Worm (Caenorhabditis elegans) whole organism, midembryonic: ENCODE measurements around the gene T14B4.8.

Source experiments
- T22C8.4 ChIP-seq: fragments of 200-800 bp; sonication (Bioruptor generic); IDR thresholded peaks from 2 replicates; pipeline ENCODE4 v1.3.6; 2022; ENCODE audit warnings: missing genetic modification characterization, missing compliant biosample characterization
- cog-1 ChIP-seq: sonication (generic microtip); optimal IDR thresholded peaks from 2 replicates; lab custom pipeline; 2016; ENCODE audit warnings: missing genetic modification characterization, missing compliant biosample characterization
- flt-1 ChIP-seq: fragments of 200-800 bp; sonication (Bioruptor generic); IDR thresholded peaks from 2 replicates; pipeline ENCODE4 v1.3.6; 2022; ENCODE audit warnings: missing genetic modification characterization, missing compliant biosample characterization
- klf-2 ChIP-seq: fragments of 200-800 bp; sonication (Bioruptor generic); conservative IDR thresholded peaks from 2 replicates; pipeline ENCODE4 v1.3.6; 2022; ENCODE audit warnings: missing genetic modification reagents, missing genetic modification characterization, missing compliant biosample characterization
- med-1 ChIP-seq: sonication (generic microtip); optimal IDR thresholded peaks from 2 replicates; lab custom pipeline; 2017; ENCODE audit warnings: missing genetic modification characterization, mild to moderate bottlenecking, missing compliant biosample characterization, antibody characterized with exemption, missing genetic modification reagents; ENCODE audit not compliant: insufficient read depth
- ref-1 ChIP-seq: fragments of 200-800 bp; sonication (Bioruptor generic); conservative IDR thresholded peaks from 2 replicates; pipeline ENCODE4 v1.3.6; 2022; ENCODE audit warnings: missing genetic modification reagents, missing genetic modification characterization, missing compliant biosample characterization
- tab-1 ChIP-seq: fragments of 200-800 bp; sonication (Bioruptor generic); IDR thresholded peaks from 2 replicates; pipeline ENCODE4 v1.3.6; 2022; ENCODE audit warnings: missing genetic modification characterization, missing compliant biosample characterization
- ztf-23 ChIP-seq: fragments of 200-800 bp; sonication (Bioruptor generic); IDR thresholded peaks from 2 replicates; pipeline ENCODE4 v1.3.6; 2022; ENCODE audit warnings: missing genetic modification reagents, missing genetic modification characterization, missing compliant biosample characterization
- ztf-29 ChIP-seq: fragments of 200-800 bp; sonication (Bioruptor generic); IDR thresholded peaks from 2 replicates; pipeline ENCODE4 v1.3.6; 2022; ENCODE audit warnings: missing genetic modification reagents, missing genetic modification characterization, missing compliant biosample characterization

T14B4.8 gene

ce11 chrII:6679724-6680123 is 49.5 kb downstream of the T14B4.8 start, which contains the start of gene ift-74:
TSS of gene ift-74 (plus strand) at chrII:6680024.
- TF ChIP-seq med-1 (GFP tag; lab: Kevin White, UChicago) (no peak), klf-2 (GFP tag; lab: Robert Waterston, UW) (no peak), tab-1 (no peak), ztf-29 (GFP tag; lab: Robert Waterston, UW) (no peak), ref-1 (GFP tag; lab: Robert Waterston, UW) (no peak), flt-1 (GFP tag; lab: Robert Waterston, UW) (no peak), T22C8.4 (no peak), ztf-23 (GFP tag; lab: Robert Waterston, UW) (no peak)

- TF ChIP-seq cog-1 (tag; lab: Kevin White, UChicago) = no peak
- no peak for TF ChIP-seq flt-1 (GFP tag; lab: Robert Waterston, UW)
- TF ChIP-seq klf-2 (GFP tag; lab: Robert Waterston, UW) = no peak
- TF ChIP-seq ztf-29 (GFP tag; lab: Robert Waterston, UW) = no peak
- no peak for TF ChIP-seq ref-1 (GFP tag; lab: Robert Waterston, UW)
- TF ChIP-seq tab-1 = no peak
- TF ChIP-seq med-1 (GFP tag; lab: Kevin White, UChicago) = no peak
- no peak for TF ChIP-seq ztf-23 (GFP tag; lab: Robert Waterston, UW)
- TF ChIP-seq T22C8.4 = no peak
These were observed 55.3 kb downstream of the T14B4.8 start, which contains the start of gene H43E16.1 for ce11 chrII:6673894-6674293. TSS of gene H43E16.1 (plus strand) at chrII:6674268.
